Worm (Caenorhabditis elegans): Measurements from ENCODE around the gene C46E10.1.

Gene C46E10.1

ce11 chrII:3694664-3695063 lies 29.4 kb upstream of the C46E10.1 start, which contains the start of gene srx-102:
srx-102 (minus strand) TSS chrII:3694764.
- TF ChIP-seq ref-1 (GFP tag; conservative IDR thresholded peaks at IDR 0.05) (no peak), cog-1 (tag; optimal IDR thresholded peaks at IDR 0.05) (no peak), klf-2 (GFP tag; conservative IDR thresholded peaks at IDR 0.05) (no peak), flt-1 (GFP tag; IDR thresholded peaks at IDR 0.05) (no peak), ztf-29 (GFP tag; IDR thresholded peaks at IDR 0.05) (no peak), T22C8.4 (GFP tag; IDR thresholded peaks at IDR 0.05) (no peak), med-1 (GFP tag; optimal IDR thresholded peaks at IDR 0.05; ENCODE audit: insufficient read depth) (no peak), ztf-23 (GFP tag; IDR thresholded peaks at IDR 0.05) (no peak), tab-1 (GFP tag; IDR thresholded peaks at IDR 0.05) (no peak)

DNA sequence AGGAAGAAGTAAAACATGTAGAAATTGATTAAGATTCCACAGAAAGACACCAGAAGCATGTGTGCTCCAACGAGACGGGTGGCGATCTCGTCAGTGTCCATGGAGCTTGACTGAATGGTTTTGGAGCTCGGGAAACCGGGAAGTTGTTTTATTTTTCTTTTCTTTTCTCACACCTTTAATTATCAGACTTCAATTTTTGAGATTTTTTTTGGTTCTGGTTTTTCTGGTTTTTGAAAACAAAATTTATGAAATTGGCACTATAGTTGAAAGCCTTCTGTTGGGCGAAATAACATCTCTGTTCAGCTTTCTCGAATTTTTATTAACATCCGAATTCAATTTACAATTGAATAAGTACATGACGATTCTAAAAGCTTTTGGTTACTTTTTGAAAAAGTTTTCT lies 24.4 kb upstream of the C46E10.1 start, which contains the start of gene srx-104:
Gene srx-104, minus strand, starts transcription at position 101 of the 400 bp plus-strand sequence.
- TF ChIP-seq ztf-29 (GFP tag; IDR thresholded peaks at IDR 0.05) (no peak), klf-2 (GFP tag; conservative IDR thresholded peaks at IDR 0.05) (no peak), ref-1 (GFP tag; conservative IDR thresholded peaks at IDR 0.05) (no peak), cog-1 (tag; optimal IDR thresholded peaks at IDR 0.05) (no peak), flt-1 (GFP tag; IDR thresholded peaks at IDR 0.05) (no peak), ztf-23 (GFP tag; IDR thresholded peaks at IDR 0.05) (no peak), med-1 (GFP tag; optimal IDR thresholded peaks at IDR 0.05; ENCODE audit: insufficient read depth) (no peak), tab-1 (GFP tag; IDR thresholded peaks at IDR 0.05) (no peak), T22C8.4 (GFP tag; IDR thresholded peaks at IDR 0.05) (no peak)

- TF ChIP-seq med-1 (GFP tag; optimal IDR thresholded peaks at IDR 0.05; ENCODE audit: insufficient read depth): no peak
- no peak for TF ChIP-seq klf-2 (GFP tag; conservative IDR thresholded peaks at IDR 0.05)
- TF ChIP-seq T22C8.4 (GFP tag; IDR thresholded peaks at IDR 0.05): no peak
- no peak for TF ChIP-seq tab-1 (GFP tag; IDR thresholded peaks at IDR 0.05)
- TF ChIP-seq flt-1 (GFP tag; IDR thresholded peaks at IDR 0.05): no peak
- no peak for TF ChIP-seq ref-1 (GFP tag; conservative IDR thresholded peaks at IDR 0.05)
- no peak for TF ChIP-seq cog-1 (tag; optimal IDR thresholded peaks at IDR 0.05)
- TF ChIP-seq ztf-29 (GFP tag; IDR thresholded peaks at IDR 0.05): no peak
- TF ChIP-seq ztf-23 (GFP tag; IDR thresholded peaks at IDR 0.05): no peak
These were observed 22.7 kb upstream of the C46E10.1 start, which contains the start of gene srx-105 for ce11 chrII:3701305-3701704. srx-105 (minus strand) TSS chrII:3701405.

- no peak for TF ChIP-seq cog-1 (tag; optimal IDR thresholded peaks at IDR 0.05)
- TF ChIP-seq klf-2 (GFP tag; conservative IDR thresholded peaks at IDR 0.05): no peak
- no peak for TF ChIP-seq med-1 (GFP tag; optimal IDR thresholded peaks at IDR 0.05; ENCODE audit: insufficient read depth)
- no peak for TF ChIP-seq tab-1 (GFP tag; IDR thresholded peaks at IDR 0.05)
- no peak for TF ChIP-seq ztf-29 (GFP tag; IDR thresholded peaks at IDR 0.05)
- TF ChIP-seq ztf-23 (GFP tag; IDR thresholded peaks at IDR 0.05): no peak
- no peak for TF ChIP-seq T22C8.4 (GFP tag; IDR thresholded peaks at IDR 0.05)
- TF ChIP-seq ref-1 (GFP tag; conservative IDR thresholded peaks at IDR 0.05): no peak
These were observed 18.7 kb upstream of the C46E10.1 start, which contains the start of gene srx-108 for ce11 chrII:3705320-3705719. srx-108 (plus strand) TSS chrII:3705620.

ce11 chrII:3709255-3709654 lies 14.8 kb upstream of the C46E10.1 start, which contains the start of gene srx-110:
srx-110 (plus strand) TSS chrII:3709555.
- TF ChIP-seq tab-1 (GFP tag; IDR thresholded peaks at IDR 0.05) (no peak), klf-2 (GFP tag; conservative IDR thresholded peaks at IDR 0.05) (no peak), flt-1 (GFP tag; IDR thresholded peaks at IDR 0.05) (no peak), cog-1 (tag; optimal IDR thresholded peaks at IDR 0.05) (no peak), ztf-23 (GFP tag; IDR thresholded peaks at IDR 0.05) (no peak), ref-1 (GFP tag; conservative IDR thresholded peaks at IDR 0.05) (no peak), med-1 (GFP tag; optimal IDR thresholded peaks at IDR 0.05; ENCODE audit: insufficient read depth) (no peak), ztf-29 (GFP tag; IDR thresholded peaks at IDR 0.05) (no peak), T22C8.4 (GFP tag; IDR thresholded peaks at IDR 0.05) (no peak)

DNA sequence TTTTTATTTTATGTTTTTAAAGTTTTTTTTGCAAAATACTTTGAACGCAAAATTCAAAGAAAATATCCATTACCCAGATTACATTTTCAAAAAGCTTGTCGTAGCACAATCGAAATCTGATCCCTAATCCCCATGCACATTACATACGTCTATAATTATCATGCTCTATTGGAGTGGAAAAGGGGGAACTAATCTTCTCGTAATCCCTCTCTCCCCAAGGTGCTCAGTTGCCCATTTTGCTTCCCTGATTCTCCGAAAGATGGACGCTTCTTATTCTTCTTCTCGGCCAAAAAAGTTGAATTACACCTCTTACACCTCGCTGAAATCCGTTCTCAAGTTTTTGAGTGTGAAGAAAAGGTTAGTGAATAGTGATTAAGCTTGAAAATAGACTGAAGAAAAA lies 13.0 kb upstream of the C46E10.1 start, which contains the start of gene fbxc-53:
Gene fbxc-53, plus strand, starts transcription at position 245 of the 400 bp plus-strand sequence.
- TF ChIP-seq med-1 (GFP tag; optimal IDR thresholded peaks at IDR 0.05; ENCODE audit: insufficient read depth) (no peak), ztf-29 (GFP tag; IDR thresholded peaks at IDR 0.05) (no peak), tab-1 (GFP tag; IDR thresholded peaks at IDR 0.05) (no peak), ztf-23 (GFP tag; IDR thresholded peaks at IDR 0.05) (no peak), T22C8.4 (GFP tag; IDR thresholded peaks at IDR 0.05) (no peak), cog-1 (tag; optimal IDR thresholded peaks at IDR 0.05) (no peak), ref-1 (GFP tag; conservative IDR thresholded peaks at IDR 0.05) (no peak), flt-1 (GFP tag; IDR thresholded peaks at IDR 0.05) (no peak), klf-2 (GFP tag; conservative IDR thresholded peaks at IDR 0.05) (no peak)

DNA sequence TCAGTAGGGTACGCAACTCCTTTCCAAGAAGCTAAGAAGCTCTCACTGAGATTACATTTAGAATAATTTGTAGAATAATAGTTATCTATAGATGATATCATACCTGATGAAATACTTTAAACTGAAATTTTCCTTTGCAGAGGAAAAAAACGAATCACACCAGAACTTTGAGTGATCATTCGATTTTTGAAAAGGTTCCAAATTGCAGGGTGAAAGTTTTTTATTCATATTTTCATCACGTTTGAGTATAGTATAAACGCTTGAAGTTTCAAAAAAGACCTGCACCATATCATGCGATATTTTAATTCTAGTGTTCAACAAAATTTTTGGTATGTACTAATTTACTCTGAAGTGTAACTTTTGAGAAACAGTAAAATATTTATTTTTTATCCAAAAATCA lies 9.4 kb upstream of the C46E10.1 start, which contains the start of gene srh-100:
Gene srh-100, minus strand, starts transcription at position 101 of the 400 bp plus-strand sequence.
- no peak for TF ChIP-seq flt-1 (GFP tag; IDR thresholded peaks at IDR 0.05)
- TF ChIP-seq ref-1 (GFP tag; conservative IDR thresholded peaks at IDR 0.05): no peak
- no peak for TF ChIP-seq ztf-23 (GFP tag; IDR thresholded peaks at IDR 0.05)
- no peak for TF ChIP-seq tab-1 (GFP tag; IDR thresholded peaks at IDR 0.05)
- no peak for TF ChIP-seq T22C8.4 (GFP tag; IDR thresholded peaks at IDR 0.05)
- TF ChIP-seq ztf-29 (GFP tag; IDR thresholded peaks at IDR 0.05): no peak
- TF ChIP-seq cog-1 (tag; optimal IDR thresholded peaks at IDR 0.05): no peak
- no peak for TF ChIP-seq klf-2 (GFP tag; conservative IDR thresholded peaks at IDR 0.05)
- no peak for TF ChIP-seq med-1 (GFP tag; optimal IDR thresholded peaks at IDR 0.05; ENCODE audit: insufficient read depth)

DNA sequence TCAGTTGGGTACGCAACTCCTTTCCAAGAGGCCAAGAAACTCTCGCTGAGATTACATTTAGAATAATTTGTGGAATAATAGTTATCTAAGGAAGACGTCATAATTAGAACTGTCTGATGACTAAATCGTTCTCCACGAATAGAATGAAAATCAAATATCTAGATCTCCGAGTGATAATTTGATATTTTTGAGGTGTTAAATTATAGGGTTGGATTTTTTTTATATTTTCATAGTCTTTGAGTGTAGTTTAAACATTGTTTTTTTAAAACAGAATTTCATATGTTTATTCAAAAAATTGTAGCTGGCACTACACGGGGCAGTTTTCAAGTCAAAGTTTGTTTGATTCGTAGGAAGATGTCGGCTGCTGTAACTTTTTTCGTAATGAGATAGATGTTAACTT lies 7.6 kb upstream of the C46E10.1 start, which contains the start of gene srh-99:
Gene srh-99, minus strand, starts transcription at position 101 of the 400 bp plus-strand sequence.
- TF ChIP-seq tab-1 (GFP tag; IDR thresholded peaks at IDR 0.05) (no peak), klf-2 (GFP tag; conservative IDR thresholded peaks at IDR 0.05) (no peak), ref-1 (GFP tag; conservative IDR thresholded peaks at IDR 0.05) (no peak), med-1 (GFP tag; optimal IDR thresholded peaks at IDR 0.05; ENCODE audit: insufficient read depth) (no peak), ztf-29 (GFP tag; IDR thresholded peaks at IDR 0.05) (no peak), ztf-23 (GFP tag; IDR thresholded peaks at IDR 0.05) (no peak), flt-1 (GFP tag; IDR thresholded peaks at IDR 0.05) (no peak), cog-1 (tag; optimal IDR thresholded peaks at IDR 0.05) (no peak), T22C8.4 (GFP tag; IDR thresholded peaks at IDR 0.05) (no peak)

ce11 chrII:3716961-3717360 lies 7.1 kb upstream of the C46E10.1 start, which contains the start of gene fbxc-52:
fbxc-52 (plus strand) TSS chrII:3717261.
- TF ChIP-seq tab-1 (GFP tag; IDR thresholded peaks at IDR 0.05) (no peak), cog-1 (tag; optimal IDR thresholded peaks at IDR 0.05) (no peak), med-1 (GFP tag; optimal IDR thresholded peaks at IDR 0.05; ENCODE audit: insufficient read depth) (no peak), T22C8.4 (GFP tag; IDR thresholded peaks at IDR 0.05) (no peak), ztf-23 (GFP tag; IDR thresholded peaks at IDR 0.05) (no peak), flt-1 (GFP tag; IDR thresholded peaks at IDR 0.05) (no peak), ref-1 (GFP tag; conservative IDR thresholded peaks at IDR 0.05) (no peak), ztf-29 (GFP tag; IDR thresholded peaks at IDR 0.05) (no peak), klf-2 (GFP tag; conservative IDR thresholded peaks at IDR 0.05) (no peak)
